Worm (Caenorhabditis elegans) whole organism, L4/young adult: ENCODE measurements around the gene M04C3.5.

ENCODE experiments used
- W03F9.2 ChIP-seq: fragments of 150-350 bp; optimal IDR thresholded peaks from 2 replicates; lab custom pipeline; 2014; ENCODE audit warnings: missing biosample characterization, missing genetic modification characterization
- dao-5 ChIP-seq: sonication (generic microtip); optimal IDR thresholded peaks from 2 replicates; lab custom pipeline; 2016; ENCODE audit warnings: missing genotype, missing genetic modification characterization, moderate library complexity, missing compliant biosample characterization

ce11 chrV:19491302-19491701, 41.8 kb downstream of the M04C3.5 start, which contains the start of gene Y43F8B.29:
- TF ChIP-seq dao-5 (no peak), W03F9.2 (tag; lab: Kevin White, UChicago) (no peak)
